Worm (Caenorhabditis elegans) whole organism, mixed stage, embryonic: ENCODE results near the gene yju-2.

Source experiments
- M03D4.4 ChIP-seq: sonication (generic microtip); optimal IDR thresholded peaks from 2 replicates; lab custom pipeline; 2017; ENCODE audit warnings: mild to moderate bottlenecking, missing genetic modification characterization, missing compliant biosample characterization
- bed-3 ChIP-seq: fragments of 200-800 bp; sonication (Bioruptor generic); optimal IDR thresholded peaks from 3 replicates; lab custom pipeline; 2018; ENCODE audit warnings: mild to moderate bottlenecking, missing genetic modification characterization, moderate library complexity, missing compliant biosample characterization
- blmp-1 ChIP-seq: fragments of 150-350 bp; optimal IDR thresholded peaks from 2 replicates; lab custom pipeline; 2014; ENCODE audit warnings: missing biosample characterization, missing genetic modification characterization
- ceh-39 ChIP-seq: fragments of 150-350 bp; optimal IDR thresholded peaks from 2 replicates; lab custom pipeline; 2014; ENCODE audit warnings: missing biosample characterization, missing genetic modification characterization
- ceh-43 ChIP-seq: fragments of 200-800 bp; sonication (Bioruptor generic); optimal IDR thresholded peaks from 2 replicates; lab custom pipeline; 2018; ENCODE audit warnings: mild to moderate bottlenecking, missing genetic modification characterization, moderate library complexity, missing compliant biosample characterization
- ceh-83 ChIP-seq: fragments of 200-800 bp; sonication (Bioruptor generic); optimal IDR thresholded peaks from 2 replicates; lab custom pipeline; 2018; ENCODE audit warnings: mild to moderate bottlenecking, missing genetic modification characterization, missing compliant biosample characterization
- ces-1 ChIP-seq: fragments of 150-350 bp; optimal IDR thresholded peaks from 2 replicates; lab custom pipeline; 2014; ENCODE audit warnings: missing biosample characterization, missing genetic modification reagents, missing genetic modification characterization
- cnd-1 ChIP-seq: fragments of 200-800 bp; sonication (Bioruptor generic); optimal IDR thresholded peaks from 2 replicates; lab custom pipeline; 2018; ENCODE audit warnings: mild to moderate bottlenecking, missing genetic modification characterization, missing compliant biosample characterization
- drap-1 ChIP-seq: fragments of 200-800 bp; sonication (Bioruptor generic); optimal IDR thresholded peaks from 3 replicates; lab custom pipeline; 2018; ENCODE audit warnings: mild to moderate bottlenecking, missing genetic modification characterization, missing compliant biosample characterization
- elt-1 ChIP-seq: sonication (generic microtip); optimal IDR thresholded peaks from 2 replicates; lab custom pipeline; 2017; ENCODE audit warnings: missing genetic modification characterization, mild to moderate bottlenecking, missing compliant biosample characterization, antibody characterized with exemption, moderate library complexity, borderline replicate concordance; ENCODE audit not compliant: insufficient read depth
- elt-3 ChIP-seq: fragments of 150-350 bp; optimal IDR thresholded peaks from 2 replicates; lab custom pipeline; 2014; ENCODE audit warnings: missing biosample characterization, missing genetic modification characterization
- flh-1 ChIP-seq: fragments of 200-800 bp; sonication (Bioruptor generic); optimal IDR thresholded peaks from 2 replicates; lab custom pipeline; 2018; ENCODE audit warnings: mild to moderate bottlenecking, missing genetic modification characterization, moderate library complexity, missing compliant biosample characterization
- ham-2 ChIP-seq: fragments of 200-800 bp; sonication (Bioruptor generic); optimal IDR thresholded peaks from 2 replicates; lab custom pipeline; 2018; ENCODE audit warnings: mild to moderate bottlenecking, missing genetic modification characterization, missing compliant biosample characterization
- hlh-1 ChIP-seq: fragments of 150-350 bp; optimal IDR thresholded peaks from 2 replicates; lab custom pipeline; 2014; ENCODE audit warnings: missing biosample characterization, missing genetic modification reagents, missing genetic modification characterization
- lin-13 ChIP-seq: fragments of 150-350 bp; optimal IDR thresholded peaks from 2 replicates; lab custom pipeline; 2014; ENCODE audit warnings: missing biosample characterization, missing genetic modification characterization
- lin-32 ChIP-seq: fragments of 200-800 bp; sonication (Bioruptor generic); optimal IDR thresholded peaks from 2 replicates; lab custom pipeline; 2018; ENCODE audit warnings: mild to moderate bottlenecking, missing genetic modification characterization, missing compliant biosample characterization
- lsy-2 ChIP-seq: fragments of 150-350 bp; optimal IDR thresholded peaks from 2 replicates; lab custom pipeline; 2014; ENCODE audit warnings: missing biosample characterization, missing genetic modification characterization
- mab-5 ChIP-seq: fragments of 150-350 bp; optimal IDR thresholded peaks from 2 replicates; lab custom pipeline; 2014; ENCODE audit warnings: missing biosample characterization, missing genetic modification characterization
- mep-1 ChIP-seq: fragments of 150-350 bp; optimal IDR thresholded peaks from 2 replicates; lab custom pipeline; 2017; ENCODE audit warnings: missing biosample characterization, missing genetic modification reagents, missing genetic modification characterization, inconsistent platforms
- mls-2 ChIP-seq: sonication (generic microtip); optimal IDR thresholded peaks from 2 replicates; lab custom pipeline; 2016; ENCODE audit warnings: mild to moderate bottlenecking, missing genetic modification characterization, moderate library complexity, missing compliant biosample characterization
- nhr-12 ChIP-seq: fragments of 150-350 bp; optimal IDR thresholded peaks from 2 replicates; lab custom pipeline; 2014; ENCODE audit warnings: missing biosample characterization, missing genetic modification characterization
- nhr-2 ChIP-seq: fragments of 150-350 bp; optimal IDR thresholded peaks from 2 replicates; lab custom pipeline; 2014; ENCODE audit warnings: missing biosample characterization, missing genetic modification characterization
- nhr-237 ChIP-seq: fragments of 150-350 bp; optimal IDR thresholded peaks from 2 replicates; lab custom pipeline; 2014; ENCODE audit warnings: missing biosample characterization, missing genetic modification characterization
- nhr-28 ChIP-seq: fragments of 150-350 bp; optimal IDR thresholded peaks from 2 replicates; lab custom pipeline; 2014; ENCODE audit warnings: missing biosample characterization, missing genetic modification characterization
- nhr-76 ChIP-seq: sonication (generic microtip); optimal IDR thresholded peaks from 2 replicates; lab custom pipeline; 2017; ENCODE audit warnings: missing biosample characterization, missing genetic modification characterization
- pha-4 ChIP-seq: fragments of 150-350 bp; optimal IDR thresholded peaks from 2 replicates; lab custom pipeline; 2018; ENCODE audit warnings: missing biosample characterization, missing genetic modification reagents, missing genetic modification characterization
- sem-2 ChIP-seq: fragments of 200-800 bp; sonication (Bioruptor generic); optimal IDR thresholded peaks from 2 replicates; lab custom pipeline; 2018; ENCODE audit warnings: mild to moderate bottlenecking, missing genetic modification characterization, missing compliant biosample characterization
- snpc-4 ChIP-seq: fragments of 150-350 bp; optimal IDR thresholded peaks from 2 replicates; lab custom pipeline; 2014; ENCODE audit warnings: missing biosample characterization, missing genetic modification characterization
- sptf-1 ChIP-seq: sonication (generic microtip); optimal IDR thresholded peaks from 2 replicates; lab custom pipeline; 2017; ENCODE audit warnings: mild to moderate bottlenecking, missing genetic modification characterization, moderate library complexity, missing compliant biosample characterization
- tbx-8 ChIP-seq: fragments of 200-800 bp; sonication (Bioruptor generic); optimal IDR thresholded peaks from 2 replicates; lab custom pipeline; 2018; ENCODE audit warnings: mild to moderate bottlenecking, missing genetic modification characterization, moderate library complexity, missing compliant biosample characterization
- unc-120 ChIP-seq: sonication (generic microtip); optimal IDR thresholded peaks from 2 replicates; lab custom pipeline; 2017; ENCODE audit warnings: missing genetic modification characterization, missing compliant biosample characterization; ENCODE audit not compliant: poor library complexity, severe bottlenecking
- unc-39 ChIP-seq: fragments of 150-350 bp; optimal IDR thresholded peaks from 2 replicates; lab custom pipeline; 2014; ENCODE audit warnings: missing biosample characterization, missing genetic modification characterization
- unc-62 ChIP-seq: fragments of 150-350 bp; optimal IDR thresholded peaks from 2 replicates; lab custom pipeline; 2014; ENCODE audit warnings: missing biosample characterization, missing genetic modification reagents, missing genetic modification characterization
- zip-8 ChIP-seq: fragments of 150-350 bp; optimal IDR thresholded peaks from 2 replicates; lab custom pipeline; 2014; ENCODE audit warnings: missing biosample characterization, missing genetic modification characterization
- ztf-11 ChIP-seq: fragments of 150-350 bp; optimal IDR thresholded peaks from 2 replicates; lab custom pipeline; 2014; ENCODE audit warnings: missing biosample characterization, missing genetic modification characterization

yju-2 gene

DNA sequence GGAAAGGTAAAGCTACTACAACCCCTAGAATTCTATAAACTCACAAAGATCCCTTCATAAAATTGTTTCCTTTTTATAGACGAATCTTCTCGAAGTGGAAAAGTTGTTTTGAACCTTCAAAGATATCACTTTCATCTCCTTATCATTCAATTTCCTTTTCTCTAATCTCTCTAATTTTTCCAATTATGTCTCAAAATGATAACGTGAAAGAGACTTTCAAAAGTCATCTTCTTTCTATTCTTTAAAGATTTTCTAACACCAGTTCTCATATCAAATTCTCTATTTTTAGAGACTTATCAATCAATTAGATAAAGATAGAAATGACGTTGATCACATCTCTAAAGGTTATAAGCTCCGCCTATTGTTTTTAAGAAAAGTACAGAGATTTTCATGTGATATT is 15.3 kb downstream of the yju-2 start:
- TF ChIP-seq flh-1 (no peak), blmp-1 (tag; lab: Kevin White, UChicago) (peak; percentile 17)

DNA sequence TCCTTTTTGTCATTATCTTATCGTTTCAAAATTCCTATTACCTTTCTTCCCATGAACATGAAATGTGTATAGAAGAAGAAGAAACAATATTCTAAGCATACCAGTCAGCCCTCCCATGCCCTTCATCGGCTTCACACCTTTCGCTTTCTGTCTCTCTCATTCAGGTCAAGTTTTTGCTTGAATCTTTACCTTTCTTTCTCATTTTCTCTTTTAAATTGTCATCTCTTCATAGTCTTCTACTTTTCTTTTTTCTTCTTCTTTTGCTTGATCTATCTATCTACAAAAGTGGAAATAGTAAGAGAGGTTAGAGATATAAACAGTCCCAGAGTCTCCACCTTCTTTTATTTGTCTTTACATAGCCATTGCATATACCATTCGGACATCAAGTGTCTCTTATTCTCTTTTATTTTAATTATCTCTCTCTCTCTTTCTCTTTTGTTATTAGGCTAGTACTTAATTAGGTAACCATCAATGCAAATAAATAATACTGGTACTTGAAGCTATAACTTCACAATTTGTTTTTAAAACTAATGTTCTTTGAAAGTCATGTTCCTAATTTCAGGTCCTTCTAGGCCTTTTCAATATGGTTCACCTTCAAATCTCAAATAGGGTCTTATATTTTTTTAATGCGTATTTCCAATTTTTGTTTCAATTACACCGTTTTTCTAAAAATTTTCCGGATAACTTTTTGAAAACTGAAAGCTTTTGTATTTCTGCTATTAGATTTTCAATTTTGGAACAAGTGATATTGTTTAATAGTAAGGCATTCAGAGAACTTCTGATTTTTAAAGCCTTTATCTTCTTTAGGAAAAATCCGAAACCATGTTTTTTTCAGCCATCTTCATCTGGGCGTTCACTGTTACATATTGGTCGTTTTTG is 17.5 kb downstream of the yju-2 start, which contains the start of gene dpy-31:
dpy-31 (plus strand) TSS at position 829 of the 879 bp plus-strand sequence.
- peak; percentile 93 for TF ChIP-seq blmp-1 (tag; lab: Kevin White, UChicago)
- no peak for TF ChIP-seq lin-32 (GFP tag; lab: Kevin White, UChicago)
- no peak for TF ChIP-seq nhr-12
- no peak for TF ChIP-seq zip-8 (tag; lab: Kevin White, UChicago)
- no peak for TF ChIP-seq nhr-237 (tag; lab: Kevin White, UChicago)
- TF ChIP-seq hlh-1 = no peak
- no peak for TF ChIP-seq snpc-4
- no peak for TF ChIP-seq mab-5
- TF ChIP-seq unc-62 (GFP tag; lab: Kevin White, UChicago) = no peak
- TF ChIP-seq sem-2 (GFP tag; lab: Kevin White, UChicago) = no peak
- TF ChIP-seq mls-2 (tag; lab: Kevin White, UChicago) = no peak
- no peak for TF ChIP-seq ces-1 (GFP tag; lab: Kevin White, UChicago)
- no peak for TF ChIP-seq nhr-28
- TF ChIP-seq unc-39 = no peak
- TF ChIP-seq lsy-2 (tag; lab: Kevin White, UChicago) = no peak
- no peak for TF ChIP-seq nhr-76 (tag; lab: Kevin White, UChicago)
- TF ChIP-seq elt-1 (tag; lab: Kevin White, UChicago) = no peak
- TF ChIP-seq elt-3 = peak; percentile 24
- peak; percentile 19 for TF ChIP-seq ham-2 (GFP tag; lab: Kevin White, UChicago)
- TF ChIP-seq flh-1 = no peak

ce11 chrIII:7203130-7203775 is 19.1 kb downstream of the yju-2 start:
- TF ChIP-seq tbx-8 (GFP tag; lab: Kevin White, UChicago) = no peak
- no peak for TF ChIP-seq mep-1 (tag; lab: Kevin White, UChicago)
- no peak for TF ChIP-seq M03D4.4 (tag; lab: Kevin White, UChicago)
- no peak for TF ChIP-seq unc-120
- TF ChIP-seq lsy-2 (tag; lab: Kevin White, UChicago) = no peak

ce11 chrIII:7207903-7208497 is 23.9 kb downstream of the yju-2 start, which contains the start of gene rpl-6:
Gene rpl-6 (plus strand): TSS chrIII:7208447.
- TF ChIP-seq mls-2 (tag; lab: Kevin White, UChicago) (no peak), ham-2 (GFP tag; lab: Kevin White, UChicago) (peak; percentile 52), flh-1 (no peak), mep-1 (tag; lab: Kevin White, UChicago) (peak; percentile 99), lsy-2 (tag; lab: Kevin White, UChicago) (peak; percentile 99), drap-1 (GFP tag; lab: Kevin White, UChicago) (no peak), pha-4 (peak; percentile 89), bed-3 (GFP tag; lab: Kevin White, UChicago) (no peak), hlh-1 (peak; percentile 50), elt-1 (tag; lab: Kevin White, UChicago) (no peak), sptf-1 (tag; lab: Kevin White, UChicago) (peak; percentile 55), lin-13 (peak; percentile 86), lin-32 (GFP tag; lab: Kevin White, UChicago) (no peak), sem-2 (GFP tag; lab: Kevin White, UChicago) (no peak), ztf-11 (tag; lab: Kevin White, UChicago) (no peak), nhr-28 (no peak), mab-5 (no peak), ces-1 (GFP tag; lab: Kevin White, UChicago) (peak; percentile 64), zip-8 (tag; lab: Kevin White, UChicago) (no peak), nhr-76 (tag; lab: Kevin White, UChicago) (no peak), nhr-2 (tag; lab: Kevin White, UChicago) (no peak), ceh-43 (no peak), unc-120 (peak; percentile 67), snpc-4 (no peak), nhr-12 (no peak), elt-3 (no peak), ceh-83 (GFP tag; lab: Kevin White, UChicago) (no peak), ceh-39 (tag; lab: Kevin White, UChicago) (peak; percentile 75), M03D4.4 (tag; lab: Kevin White, UChicago) (no peak), blmp-1 (tag; lab: Kevin White, UChicago) (no peak), cnd-1 (no peak), nhr-237 (tag; lab: Kevin White, UChicago) (peak; percentile 89), unc-62 (GFP tag; lab: Kevin White, UChicago) (peak; percentile 1), tbx-8 (GFP tag; lab: Kevin White, UChicago) (no peak), unc-39 (no peak)
